Fruit fly (Drosophila melanogaster): ENCODE data around the gene slou.

slou gene

DNA sequence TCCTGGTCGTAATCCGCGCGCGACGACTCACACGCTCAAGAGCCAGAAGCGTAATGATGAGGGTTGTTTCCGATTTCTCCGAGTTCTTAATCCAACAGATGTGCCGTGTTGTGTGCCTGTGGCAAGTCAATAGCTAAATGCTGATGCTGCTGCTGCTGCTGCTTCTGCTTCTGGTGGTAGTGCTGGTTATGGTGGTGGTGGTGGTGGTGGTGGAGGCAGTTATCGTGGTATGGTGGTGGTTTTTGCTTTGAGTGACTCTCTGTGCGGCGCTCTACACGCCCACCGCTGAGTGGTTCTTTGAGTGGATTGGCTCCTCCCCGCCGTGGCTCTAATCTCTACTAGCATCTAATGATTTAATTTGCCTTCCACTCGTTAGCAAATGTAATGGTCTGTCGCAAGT lies at the start of gene slou:
slou (minus strand) TSS at position 131 of the 400 bp plus-strand sequence.
- TF ChIP-seq CG8478 (optimal IDR thresholded peaks at IDR 0.05) (no peak), CTCF (optimal IDR thresholded peaks at IDR 0.05) (no peak)

DNA sequence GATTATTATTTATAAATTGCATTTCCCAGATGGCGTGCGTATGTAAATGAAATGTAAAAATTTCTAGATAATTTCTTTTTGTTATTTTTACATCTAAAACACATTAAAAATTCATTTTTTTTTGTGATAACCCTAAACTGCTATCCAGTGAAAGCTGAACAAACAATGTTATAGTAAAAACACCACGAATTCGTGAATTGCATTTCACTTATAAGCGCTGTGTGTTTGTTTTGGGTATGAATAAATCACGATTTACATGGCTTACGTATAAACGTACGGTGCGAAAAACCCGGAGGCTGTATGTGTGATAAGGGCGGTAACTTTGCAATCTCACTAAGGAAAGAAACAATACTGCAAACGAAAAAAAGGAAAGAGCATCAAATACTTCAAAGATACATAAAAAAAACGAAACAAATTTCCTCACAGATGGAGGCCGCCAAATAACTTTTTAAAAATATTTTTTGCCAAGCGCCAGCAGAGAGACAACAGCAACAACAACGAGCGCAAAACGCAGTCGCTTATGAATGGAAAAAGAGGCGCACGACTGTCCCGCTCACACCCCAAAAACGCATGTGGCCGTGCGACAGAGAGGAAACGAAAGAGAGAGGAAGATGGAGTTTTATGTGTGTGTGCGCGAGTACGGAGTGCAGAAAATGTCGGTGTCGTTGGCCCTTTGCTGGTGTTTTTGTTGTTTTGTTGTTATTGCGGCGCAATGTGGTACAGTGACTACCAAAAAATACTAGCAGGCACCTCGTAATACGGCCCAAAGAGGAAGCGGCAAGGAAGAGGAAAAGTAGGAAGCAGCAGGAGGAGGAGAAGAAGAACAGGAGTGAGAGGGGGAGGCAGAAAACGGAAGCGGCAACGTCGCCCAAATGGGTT lies 49.5 kb upstream of the slou start:
- TF ChIP-seq CG8478 (optimal IDR thresholded peaks at IDR 0.05) (no peak), CTCF (optimal IDR thresholded peaks at IDR 0.05) (peak in 1 of 2 experiments; percentile 3)

- TF ChIP-seq CTCF (optimal IDR thresholded peaks at IDR 0.05) (peak in 1 of 2 experiments; percentile 12), CG8478 (optimal IDR thresholded peaks at IDR 0.05) (no peak)
Measured at dm6 chr3R:21605291-21605898, 48.4 kb upstream of the slou start.

- TF ChIP-seq CTCF (optimal IDR thresholded peaks at IDR 0.05), result no peak
Measured at dm6 chr3R:21604564-21604963, 47.6 kb upstream of the slou start.

dm6 chr3R:21602688-21603031 lies 45.7 kb upstream of the slou start:
- TF ChIP-seq CG8478 (optimal IDR thresholded peaks at IDR 0.05), result no peak
- TF ChIP-seq CTCF (optimal IDR thresholded peaks at IDR 0.05), result no peak

- TF ChIP-seq CG8478 (optimal IDR thresholded peaks at IDR 0.05) (no peak), CTCF (optimal IDR thresholded peaks at IDR 0.05) (no peak)
Measured at dm6 chr3R:21601954-21602687, 45.1 kb upstream of the slou start.

DNA sequence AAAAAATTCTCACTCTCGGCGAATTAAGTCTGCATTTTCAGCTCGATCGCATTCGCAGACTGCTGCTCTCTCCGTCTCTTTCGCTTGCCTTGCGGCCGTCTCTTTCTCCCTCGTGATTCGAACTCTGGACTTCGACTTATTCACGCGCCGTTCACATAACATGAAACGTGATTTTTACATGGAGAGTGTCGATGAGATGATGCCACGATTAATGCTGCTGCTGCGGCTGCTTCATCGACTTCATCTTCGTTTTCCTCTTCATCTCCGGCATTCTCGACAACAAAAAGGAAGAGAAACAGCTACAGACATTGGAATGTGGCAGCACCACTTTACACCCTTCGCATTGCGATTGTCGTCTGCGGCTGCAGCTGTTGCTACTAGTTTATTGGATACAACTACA lies 42.7 kb upstream of the slou start:
- no peak for TF ChIP-seq CTCF (optimal IDR thresholded peaks at IDR 0.05)
- TF ChIP-seq CG8478 (optimal IDR thresholded peaks at IDR 0.05), result no peak

DNA sequence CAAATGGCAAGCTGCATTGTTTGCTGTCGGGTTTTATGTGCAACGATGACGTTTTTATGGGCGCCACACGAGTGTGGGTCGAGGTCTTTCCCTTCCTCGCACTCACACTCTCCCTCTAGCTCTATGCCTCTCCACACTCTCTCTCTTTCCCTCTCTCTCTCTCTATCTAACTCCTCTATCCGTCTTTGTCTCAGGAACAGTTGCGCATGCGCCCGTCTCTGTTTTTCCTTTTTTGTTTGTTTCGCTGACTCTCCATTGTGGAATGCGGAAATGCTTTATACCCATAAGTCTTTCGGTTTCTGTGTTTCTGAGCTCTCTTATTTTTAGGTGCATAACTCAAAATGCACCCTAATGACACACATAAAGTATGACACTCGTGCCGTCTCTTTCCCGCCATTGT lies 41.6 kb upstream of the slou start:
- TF ChIP-seq CG8478 (optimal IDR thresholded peaks at IDR 0.05), result no peak
- TF ChIP-seq CTCF (optimal IDR thresholded peaks at IDR 0.05), result no peak

DNA sequence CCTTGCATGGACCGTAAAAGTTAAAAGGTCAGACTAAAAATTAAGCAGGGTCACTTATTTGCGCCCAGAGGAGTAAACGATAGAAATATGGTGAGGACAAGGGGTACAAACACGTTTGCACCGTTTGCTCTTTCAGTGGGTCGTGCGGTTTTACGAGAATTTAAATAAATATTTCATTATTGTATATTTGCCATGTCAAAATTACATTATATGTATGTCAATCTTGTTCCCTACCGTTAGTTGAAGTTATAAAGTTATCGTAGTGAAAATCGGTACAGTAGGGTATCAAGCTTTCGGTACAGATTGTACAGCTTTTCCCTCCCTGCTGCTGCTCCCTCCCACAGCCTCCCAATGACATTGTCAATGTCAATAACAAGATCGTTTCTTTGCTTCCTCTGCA lies 40.9 kb upstream of the slou start:
- TF ChIP-seq CG8478 (optimal IDR thresholded peaks at IDR 0.05) (no peak), CTCF (optimal IDR thresholded peaks at IDR 0.05) (no peak)

- TF ChIP-seq CTCF (optimal IDR thresholded peaks at IDR 0.05), result no peak
Measured at dm6 chr3R:21596151-21596802, 39.3 kb upstream of the slou start.

dm6 chr3R:21594417-21594892 lies 37.5 kb upstream of the slou start:
- no peak for TF ChIP-seq CG8478 (optimal IDR thresholded peaks at IDR 0.05)
- TF ChIP-seq CTCF (optimal IDR thresholded peaks at IDR 0.05), result no peak

DNA sequence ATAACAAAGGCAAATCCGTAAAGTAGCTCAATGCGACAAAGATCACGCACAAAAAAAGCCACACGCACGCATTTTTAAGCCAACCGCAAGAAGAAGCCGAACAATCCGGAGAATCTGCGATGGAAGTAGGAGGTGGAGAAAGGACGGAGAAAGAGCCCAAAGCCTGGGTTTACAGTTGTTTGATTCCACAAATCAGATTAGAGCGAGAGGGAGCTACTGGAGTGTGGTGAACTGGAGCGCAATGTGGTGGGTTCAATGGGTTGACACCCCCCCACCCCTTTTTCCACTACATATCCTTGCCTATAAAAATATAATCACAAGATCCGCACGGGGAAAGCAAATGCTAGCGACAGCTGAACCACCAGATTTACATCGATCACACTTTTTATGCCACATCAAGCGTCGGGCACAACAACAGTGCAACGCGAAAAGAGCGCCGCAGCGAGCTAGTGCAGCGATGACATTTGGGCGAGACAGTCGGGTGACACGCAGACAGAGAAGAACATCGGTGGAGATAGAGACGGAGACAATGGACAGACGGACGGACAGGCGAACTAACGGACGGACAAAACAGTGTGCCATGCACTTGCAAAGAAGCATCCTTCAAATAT lies 36.9 kb upstream of the slou start:
- TF ChIP-seq CTCF (optimal IDR thresholded peaks at IDR 0.05), result no peak

DNA sequence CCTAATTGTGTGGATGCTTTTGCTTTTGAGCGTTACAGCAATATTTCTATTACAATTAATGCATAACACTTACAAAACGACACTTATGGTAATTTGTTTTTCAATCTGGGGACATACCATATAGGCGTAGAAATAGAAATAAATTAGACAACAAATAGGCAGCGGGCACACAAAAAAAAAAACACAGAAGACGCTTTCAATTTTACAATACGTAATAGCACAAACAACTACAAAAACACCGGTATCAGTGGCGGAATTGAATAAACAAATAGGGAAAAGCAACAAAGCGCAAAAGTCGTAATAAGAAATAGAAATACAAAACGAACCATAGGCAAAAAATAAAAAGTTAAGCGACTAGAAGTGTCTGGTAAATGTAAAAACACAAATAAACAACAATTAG lies 36.1 kb upstream of the slou start:
- TF ChIP-seq CTCF (optimal IDR thresholded peaks at IDR 0.05), result no peak
- TF ChIP-seq CG8478 (optimal IDR thresholded peaks at IDR 0.05), result no peak

dm6 chr3R:21591962-21592361 lies 35.0 kb upstream of the slou start:
- TF ChIP-seq CG8478 (optimal IDR thresholded peaks at IDR 0.05), result no peak
- no peak for TF ChIP-seq CTCF (optimal IDR thresholded peaks at IDR 0.05)

- no peak for TF ChIP-seq CTCF (optimal IDR thresholded peaks at IDR 0.05)
- no peak for TF ChIP-seq CG8478 (optimal IDR thresholded peaks at IDR 0.05)
Measured at dm6 chr3R:21591370-21591743, 34.4 kb upstream of the slou start.
